Fruit fly (Drosophila melanogaster) whole organism, adult: ENCODE results near the gene gry.

Experiments used
- CG11617 ChIP-seq: fragments of 200-800 bp; sonication (Bioruptor generic); optimal IDR thresholded peaks from 2 replicates; lab custom pipeline; 2017; ENCODE audit warnings: mild to moderate bottlenecking, missing biosample characterization, missing genetic modification reagents, missing genetic modification characterization
- CG12768 ChIP-seq: fragments of 200-800 bp; sonication (Bioruptor generic); optimal IDR thresholded peaks from 2 replicates; lab custom pipeline; 2017; ENCODE audit warnings: missing biosample characterization, missing genetic modification characterization, mild to moderate bottlenecking, moderate library complexity, missing genetic modification reagents
- CG14711 ChIP-seq: fragments of 200-800 bp; sonication (Bioruptor generic); optimal IDR thresholded peaks from 2 replicates; lab custom pipeline; 2018; ENCODE audit warnings: missing biosample characterization, mild to moderate bottlenecking, missing genetic modification characterization, moderate library complexity
- CG1620 ChIP-seq: fragments of 200-800 bp; sonication (Bioruptor generic); optimal IDR thresholded peaks from 2 replicates; lab custom pipeline; 2016; ENCODE audit warnings: missing biosample characterization, missing genetic modification characterization
- CG33017 ChIP-seq: fragments of 200-800 bp; sonication (Bioruptor generic); optimal IDR thresholded peaks from 2 replicates; lab custom pipeline; 2018; ENCODE audit warnings: missing biosample characterization, mild to moderate bottlenecking, missing genetic modification characterization, moderate library complexity
- CG5204 ChIP-seq: fragments of 200-800 bp; sonication (Bioruptor generic); optimal IDR thresholded peaks from 2 replicates; lab custom pipeline; 2016; ENCODE audit warnings: missing biosample characterization, missing genetic modification characterization
- CG7045 ChIP-seq: fragments of 200-800 bp; sonication (Bioruptor generic); optimal IDR thresholded peaks from 2 replicates; lab custom pipeline; 2017; ENCODE audit warnings: missing biosample characterization, mild to moderate bottlenecking, missing genetic modification characterization
- CG7101 ChIP-seq: fragments of 200-800 bp; sonication (Bioruptor generic); optimal IDR thresholded peaks from 2 replicates; lab custom pipeline; 2018; ENCODE audit warnings: missing biosample characterization, mild to moderate bottlenecking, missing genetic modification characterization, moderate library complexity
- Clk ChIP-seq: fragments of 200-800 bp; sonication (Bioruptor generic); optimal IDR thresholded peaks from 2 replicates; lab custom pipeline; 2017; ENCODE audit warnings: missing biosample characterization, missing genetic modification characterization
- Crg-1 ChIP-seq: fragments of 200-800 bp; sonication (Bioruptor generic); optimal IDR thresholded peaks from 2 replicates; lab custom pipeline; 2016; ENCODE audit warnings: missing biosample characterization, missing genetic modification characterization
- Hr96 ChIP-seq: fragments of 200-800 bp; sonication (Bioruptor generic); optimal IDR thresholded peaks from 2 replicates; lab custom pipeline; 2016; ENCODE audit warnings: missing biosample characterization, missing genetic modification characterization
- Mnt ChIP-seq: fragments of 200-800 bp; sonication (Bioruptor generic); optimal IDR thresholded peaks from 2 replicates; lab custom pipeline; 2016; ENCODE audit warnings: missing biosample characterization, mild to moderate bottlenecking, missing genetic modification characterization
- bab1 ChIP-seq: fragments of 200-800 bp; sonication (Bioruptor generic); optimal IDR thresholded peaks from 3 replicates; lab custom pipeline; 2019; ENCODE audit warnings: missing biosample characterization, mild to moderate bottlenecking, missing genetic modification characterization, moderate library complexity
- cic ChIP-seq: fragments of 200-800 bp; sonication (Bioruptor generic); optimal IDR thresholded peaks from 2 replicates; lab custom pipeline; 2017; ENCODE audit warnings: missing biosample characterization, mild to moderate bottlenecking, missing genetic modification characterization, moderate library complexity
- cnc ChIP-seq, 2 experiments: fragments of >200 bp; optimal IDR thresholded peaks; 2 replicates each; lab custom pipeline; 2017
- kay ChIP-seq: fragments of 200-800 bp; sonication (Bioruptor generic); peaks from one replicate; lab custom pipeline; 2016; ENCODE audit warnings: missing biosample characterization, missing genetic modification characterization, borderline replicate concordance
- ovo ChIP-seq: fragments of 200-800 bp; sonication (Bioruptor generic); optimal IDR thresholded peaks from 2 replicates; lab custom pipeline; 2016; ENCODE audit warnings: missing biosample characterization, missing genetic modification characterization
- pad ChIP-seq: fragments of 200-800 bp; sonication (Bioruptor generic); optimal IDR thresholded peaks from 3 replicates; lab custom pipeline; 2017; ENCODE audit warnings: missing biosample characterization, missing genetic modification characterization, mild to moderate bottlenecking, moderate library complexity, missing genetic modification reagents
- tj ChIP-seq: fragments of 200-800 bp; sonication (Bioruptor generic); optimal IDR thresholded peaks from 3 replicates; lab custom pipeline; 2017; ENCODE audit warnings: missing biosample characterization, mild to moderate bottlenecking, missing genetic modification characterization, moderate library complexity
- toe ChIP-seq: fragments of 200-800 bp; sonication (Bioruptor generic); optimal IDR thresholded peaks from 2 replicates; lab custom pipeline; 2016; ENCODE audit warnings: missing biosample characterization, missing genetic modification characterization

The gry gene

dm6 chr3L:3249997-3250774, 51.3 kb downstream of the gry start:
- TF ChIP-seq kay (peak; percentile 85), toe (GFP tag; lab: Kevin White, UChicago) (peak; percentile 96), CG12768 (GFP tag; lab: Kevin White, UChicago) (peak; percentile 93), CG11617 (GFP tag; lab: Kevin White, UChicago) (peak; percentile 98), Clk (GFP tag; lab: Kevin White, UChicago) (peak; percentile 87), CG33017 (peak; percentile 86), ovo (GFP tag; lab: Kevin White, UChicago) (peak; percentile 77), CG7101 (tag; lab: Kevin White, UChicago) (peak; percentile 92), CG5204 (GFP tag; lab: Kevin White, UChicago) (peak; percentile 97), cnc (optimal IDR thresholded peaks at IDR 0.05; lab: Kevin White, UChicago) (no peak), cic (peak; percentile 63), Mnt (GFP tag; lab: Kevin White, UChicago) (peak; percentile 62), CG1620 (GFP tag; lab: Kevin White, UChicago) (peak; percentile 94), pad (GFP tag; lab: Kevin White, UChicago) (peak; percentile 86), Hr96 (GFP tag; lab: Kevin White, UChicago) (peak; percentile 96), CG14711 (peak; percentile 78), Crg-1 (GFP tag; lab: Kevin White, UChicago) (peak; percentile 81), bab1 (GFP tag; lab: Kevin White, UChicago) (peak; percentile 89), CG7045 (GFP tag; lab: Kevin White, UChicago) (peak; percentile 93), tj (GFP tag; lab: Kevin White, UChicago) (peak; percentile 78)

- no peak for TF ChIP-seq CG12768 (GFP tag; lab: Kevin White, UChicago)
- TF ChIP-seq Hr96 (GFP tag; lab: Kevin White, UChicago), result no peak
- TF ChIP-seq bab1 (GFP tag; lab: Kevin White, UChicago), result no peak
- TF ChIP-seq cic, result no peak
- peak; percentile 84 for TF ChIP-seq tj (GFP tag; lab: Kevin White, UChicago)
- no peak for TF ChIP-seq CG1620 (GFP tag; lab: Kevin White, UChicago)
- no peak for TF ChIP-seq toe (GFP tag; lab: Kevin White, UChicago)
- no peak for TF ChIP-seq CG7101 (tag; lab: Kevin White, UChicago)
- TF ChIP-seq pad (GFP tag; lab: Kevin White, UChicago), result peak; percentile 95
- TF ChIP-seq cnc (optimal IDR thresholded peaks at IDR 0.05; lab: Kevin White, UChicago), result peak in 1 of 2 experiments; percentile 15
- TF ChIP-seq CG7045 (GFP tag; lab: Kevin White, UChicago), result no peak
- no peak for TF ChIP-seq Clk (GFP tag; lab: Kevin White, UChicago)
- TF ChIP-seq ovo (GFP tag; lab: Kevin White, UChicago), result no peak
- TF ChIP-seq CG11617 (GFP tag; lab: Kevin White, UChicago), result no peak
These were observed 52.2 kb downstream of the gry start for dm6 chr3L:3250922-3251658.

DNA sequence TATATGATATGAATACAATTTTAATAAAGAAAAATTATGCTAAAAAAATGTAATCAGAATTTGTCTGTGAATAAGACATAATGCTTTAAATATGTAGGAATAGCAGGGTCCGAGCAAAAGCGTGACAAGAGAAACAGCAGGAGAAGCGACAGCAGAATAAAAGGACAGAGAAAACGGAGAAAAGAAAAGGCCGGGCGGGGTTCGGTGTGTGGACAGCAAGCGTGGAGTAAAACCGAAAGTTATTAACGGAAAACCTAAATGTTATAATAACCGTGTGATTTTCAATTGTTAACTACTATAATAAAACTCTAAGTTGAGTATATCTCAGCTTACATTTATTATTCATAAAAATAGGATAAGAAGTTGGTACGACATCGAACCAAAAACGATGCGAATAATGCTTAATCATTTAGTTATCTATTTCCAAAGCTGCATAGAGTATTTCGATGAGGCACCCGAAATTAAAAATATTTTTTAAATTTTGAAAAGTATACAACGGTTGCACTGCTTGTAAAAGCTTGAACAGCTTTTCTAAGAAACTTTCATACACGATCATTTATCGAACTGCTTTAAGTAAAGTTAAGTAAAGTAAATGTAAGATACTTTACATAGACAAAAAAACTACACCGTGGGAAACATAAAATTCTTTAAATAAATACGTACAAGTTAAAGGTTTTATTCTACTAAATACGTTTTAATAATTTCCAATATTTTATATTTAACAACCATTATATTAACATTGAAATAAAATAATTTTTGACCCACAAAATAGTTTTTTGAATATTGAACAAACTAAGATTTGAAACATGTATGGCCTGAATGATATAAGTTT, 53.0 kb downstream of the gry start:
- TF ChIP-seq kay (peak; percentile 1), bab1 (GFP tag; lab: Kevin White, UChicago) (no peak)

- TF ChIP-seq cic, result no peak
- TF ChIP-seq ovo (GFP tag; lab: Kevin White, UChicago), result no peak
- TF ChIP-seq Clk (GFP tag; lab: Kevin White, UChicago), result no peak
- TF ChIP-seq CG5204 (GFP tag; lab: Kevin White, UChicago), result no peak
- TF ChIP-seq Mnt (GFP tag; lab: Kevin White, UChicago), result no peak
- TF ChIP-seq CG11617 (GFP tag; lab: Kevin White, UChicago), result no peak
- no peak for TF ChIP-seq CG1620 (GFP tag; lab: Kevin White, UChicago)
- TF ChIP-seq CG7101 (tag; lab: Kevin White, UChicago), result no peak
- TF ChIP-seq CG33017, result no peak
- TF ChIP-seq CG12768 (GFP tag; lab: Kevin White, UChicago), result no peak
- no peak for TF ChIP-seq CG7045 (GFP tag; lab: Kevin White, UChicago)
These were observed 54.0 kb downstream of the gry start for dm6 chr3L:3252884-3253283.

- TF ChIP-seq CG7045 (GFP tag; lab: Kevin White, UChicago) (no peak), pad (GFP tag; lab: Kevin White, UChicago) (no peak), CG12768 (GFP tag; lab: Kevin White, UChicago) (no peak), toe (GFP tag; lab: Kevin White, UChicago) (no peak), CG14711 (no peak), CG7101 (tag; lab: Kevin White, UChicago) (no peak), CG1620 (GFP tag; lab: Kevin White, UChicago) (no peak), ovo (GFP tag; lab: Kevin White, UChicago) (no peak), cic (no peak), Crg-1 (GFP tag; lab: Kevin White, UChicago) (no peak), CG5204 (GFP tag; lab: Kevin White, UChicago) (no peak), bab1 (GFP tag; lab: Kevin White, UChicago) (no peak), Mnt (GFP tag; lab: Kevin White, UChicago) (no peak), Hr96 (GFP tag; lab: Kevin White, UChicago) (no peak), kay (no peak), tj (GFP tag; lab: Kevin White, UChicago) (no peak), Clk (GFP tag; lab: Kevin White, UChicago) (no peak), CG11617 (GFP tag; lab: Kevin White, UChicago) (no peak)
These were observed 54.7 kb downstream of the gry start for dm6 chr3L:3253631-3254030.
